Worm (Caenorhabditis elegans) whole organism, young adult: Measurements from ENCODE around the gene F01E11.18.

Experiments used
- B0261.1 ChIP-seq: sonication (generic microtip); optimal IDR thresholded peaks from 2 replicates; lab custom pipeline; 2016; ENCODE audit warnings: mild to moderate bottlenecking, missing genetic modification characterization, moderate library complexity, missing compliant biosample characterization
- B0336.3 ChIP-seq: fragments of 200-800 bp; sonication (Bioruptor generic); IDR thresholded peaks from 2 replicates; pipeline ENCODE4 v1.3.6; 2022; ENCODE audit warnings: missing genetic modification characterization, missing compliant biosample characterization
- F37B4.10 ChIP-seq: fragments of 200-800 bp; sonication (Bioruptor generic); IDR thresholded peaks from 2 replicates; pipeline ENCODE4 v1.3.6; 2022; ENCODE audit warnings: missing genetic modification characterization, missing compliant biosample characterization
- F52B5.7 ChIP-seq: sonication (generic microtip); optimal IDR thresholded peaks from 2 replicates; lab custom pipeline; 2016; ENCODE audit warnings: mild to moderate bottlenecking, missing genetic modification characterization, missing compliant biosample characterization
- Y56A3A.18 ChIP-seq: fragments of 200-800 bp; sonication (Bioruptor generic); IDR thresholded peaks from 2 replicates; pipeline ENCODE4 v1.3.6; 2022; ENCODE audit warnings: missing genetic modification reagents, missing genetic modification characterization, missing compliant biosample characterization
- aptf-3 ChIP-seq: fragments of 200-800 bp; sonication (Bioruptor generic); IDR thresholded peaks from 2 replicates; pipeline ENCODE4 v1.3.6; 2022; ENCODE audit warnings: missing genetic modification characterization, missing compliant biosample characterization
- attf-3 ChIP-seq: fragments of 200-800 bp; sonication (Bioruptor generic); conservative IDR thresholded peaks from 2 replicates; pipeline ENCODE4 v1.3.6; 2022; ENCODE audit warnings: missing genetic modification reagents, missing genetic modification characterization, missing compliant biosample characterization
- bed-1 ChIP-seq: fragments of 200-800 bp; sonication (Bioruptor generic); IDR thresholded peaks from 2 replicates; pipeline ENCODE4 v1.3.6; 2022; ENCODE audit warnings: missing genetic modification reagents, missing genetic modification characterization, missing compliant biosample characterization
- cebp-2 ChIP-seq: fragments of 200-800 bp; sonication (Bioruptor generic); IDR thresholded peaks from 2 replicates; pipeline ENCODE4 v1.3.6; 2022; ENCODE audit warnings: missing genetic modification characterization, missing compliant biosample characterization
- ceh-40 ChIP-seq: fragments of 200-800 bp; sonication (Bioruptor generic); IDR thresholded peaks from 2 replicates; pipeline ENCODE4 v1.3.6; 2022; ENCODE audit warnings: missing genetic modification characterization, missing compliant biosample characterization
- die-1 ChIP-seq: sonication (generic microtip); optimal IDR thresholded peaks from 2 replicates; lab custom pipeline; 2016; ENCODE audit warnings: missing genotype, mild to moderate bottlenecking, missing genetic modification characterization, missing compliant biosample characterization
- dox-1 ChIP-seq: fragments of 200-800 bp; sonication (Bioruptor generic); IDR thresholded peaks from 2 replicates; pipeline ENCODE4 v1.3.6; 2022; ENCODE audit warnings: missing genetic modification reagents, missing genetic modification characterization, missing compliant biosample characterization
- egl-44 ChIP-seq: fragments of 200-800 bp; sonication (Bioruptor generic); IDR thresholded peaks from 2 replicates; pipeline ENCODE4 v1.3.6; 2022; ENCODE audit warnings: missing genetic modification reagents, missing genetic modification characterization, missing compliant biosample characterization
- ets-4 ChIP-seq: fragments of 200-800 bp; sonication (Bioruptor generic); optimal IDR thresholded peaks from 2 replicates; lab custom pipeline; 2018; ENCODE audit warnings: mild to moderate bottlenecking, missing genetic modification characterization, missing compliant biosample characterization
- fkh-3 ChIP-seq: sonication (generic microtip); optimal IDR thresholded peaks from 2 replicates; lab custom pipeline; 2016; ENCODE audit warnings: mild to moderate bottlenecking, missing genetic modification characterization, missing compliant biosample characterization
- hmg-1.2 ChIP-seq: fragments of 200-800 bp; sonication (Bioruptor generic); IDR thresholded peaks from 2 replicates; pipeline ENCODE4 v1.3.6; 2022; ENCODE audit warnings: missing genetic modification reagents, missing genetic modification characterization, missing compliant biosample characterization
- hrde-1 ChIP-seq: sonication (generic microtip); optimal IDR thresholded peaks from 2 replicates; lab custom pipeline; 2016; ENCODE audit warnings: missing genetic modification characterization, mild to moderate bottlenecking, missing compliant biosample characterization, moderate library complexity, missing genotype, missing genetic modification reagents, borderline replicate concordance
- hsf-1 ChIP-seq: fragments of 200-800 bp; sonication (Bioruptor generic); IDR thresholded peaks from 2 replicates; pipeline ENCODE4 v1.3.6; 2022; ENCODE audit warnings: missing genetic modification reagents, missing genetic modification characterization, missing compliant biosample characterization
- let-526 ChIP-seq: fragments of 200-800 bp; sonication (Bioruptor generic); IDR thresholded peaks from 2 replicates; pipeline ENCODE4 v1.3.6; 2022; ENCODE audit warnings: missing genetic modification reagents, missing genetic modification characterization, missing compliant biosample characterization
- lin-26 ChIP-seq: fragments of 200-800 bp; sonication (Bioruptor generic); IDR thresholded peaks from 2 replicates; pipeline ENCODE4 v1.3.6; 2022; ENCODE audit warnings: missing genetic modification reagents, missing genetic modification characterization, missing compliant biosample characterization
- lin-40 ChIP-seq: sonication (generic microtip); optimal IDR thresholded peaks from 2 replicates; lab custom pipeline; 2016; ENCODE audit warnings: missing genetic modification characterization, mild to moderate bottlenecking, missing compliant biosample characterization, missing genotype, missing genetic modification reagents
- lir-1 ChIP-seq: fragments of 200-800 bp; sonication (Bioruptor generic); conservative IDR thresholded peaks from 2 replicates; pipeline ENCODE4 v1.3.6; 2022; ENCODE audit warnings: missing genetic modification reagents, missing genetic modification characterization, missing compliant biosample characterization
- madf-3 ChIP-seq: fragments of 200-800 bp; sonication (Bioruptor generic); IDR thresholded peaks from 2 replicates; pipeline ENCODE4 v1.3.6; 2022; ENCODE audit warnings: missing genetic modification reagents, missing genetic modification characterization, missing compliant biosample characterization
- mcd-1 ChIP-seq: fragments of 200-800 bp; sonication (Bioruptor generic); IDR thresholded peaks from 2 replicates; pipeline ENCODE4 v1.3.6; 2022; ENCODE audit warnings: missing genetic modification reagents, missing genetic modification characterization, missing compliant biosample characterization
- mxl-1 ChIP-seq: sonication (generic microtip); optimal IDR thresholded peaks from 2 replicates; lab custom pipeline; 2016; ENCODE audit warnings: missing genetic modification characterization, missing compliant biosample characterization
- pbrm-1 ChIP-seq: fragments of 200-800 bp; sonication (Bioruptor generic); IDR thresholded peaks from 2 replicates; pipeline ENCODE4 v1.3.6; 2022; ENCODE audit warnings: missing genetic modification reagents, missing genetic modification characterization, missing compliant biosample characterization
- repo-1 ChIP-seq: sonication (generic microtip); optimal IDR thresholded peaks from 2 replicates; lab custom pipeline; 2017; ENCODE audit warnings: mild to moderate bottlenecking, missing genetic modification characterization, missing compliant biosample characterization
- snpc-1.1 ChIP-seq: sonication (generic microtip); optimal IDR thresholded peaks from 2 replicates; lab custom pipeline; 2017; ENCODE audit warnings: missing genetic modification characterization, mild to moderate bottlenecking, missing compliant biosample characterization, antibody characterized with exemption, moderate library complexity, missing genotype, missing genetic modification reagents; ENCODE audit not compliant: insufficient read depth
- snpc-4 ChIP-seq, 5 experiments: fragments of 150-350 bp in 1 of 5; sonication (generic microtip) in 4 of 5; optimal IDR thresholded peaks; 2 replicates each; lab custom pipeline; 2014 to 2018; ENCODE audit warnings: missing genetic modification characterization in 5 of 5, missing biosample characterization in 3 of 5, antibody characterized with exemption in 2 of 5, mild to moderate bottlenecking in 2 of 5, missing compliant biosample characterization in 2 of 5, missing genotype in 2 of 5, moderate library complexity in 2 of 5, missing genetic modification reagents in 1 of 5
- tbp1 ChIP-seq: fragments of 200-800 bp; sonication (Bioruptor generic); optimal IDR thresholded peaks from 2 replicates; lab custom pipeline; 2018; ENCODE audit warnings: mild to moderate bottlenecking, missing genetic modification characterization, missing compliant biosample characterization
- tbx-9 ChIP-seq: sonication (generic microtip); optimal IDR thresholded peaks from 2 replicates; lab custom pipeline; 2016; ENCODE audit warnings: borderline replicate concordance, missing genetic modification characterization, inconsistent platforms, missing compliant biosample characterization
- xnd-1 ChIP-seq: sonication (generic microtip); optimal IDR thresholded peaks from 2 replicates; lab custom pipeline; 2016; ENCODE audit warnings: missing genotype, missing genetic modification reagents, missing genetic modification characterization, missing compliant biosample characterization
- zfh-2 ChIP-seq: fragments of 200-800 bp; sonication (Bioruptor generic); conservative IDR thresholded peaks from 2 replicates; pipeline ENCODE4 v1.3.6; 2022; ENCODE audit warnings: missing genetic modification reagents, missing genetic modification characterization, missing compliant biosample characterization
- zim-3 ChIP-seq: sonication (generic microtip); optimal IDR thresholded peaks from 2 replicates; lab custom pipeline; 2017; ENCODE audit warnings: mild to moderate bottlenecking, missing genetic modification characterization, moderate library complexity, missing compliant biosample characterization
- ztf-18 ChIP-seq: sonication (generic microtip); optimal IDR thresholded peaks from 2 replicates; lab custom pipeline; 2016; ENCODE audit warnings: missing genotype, mild to moderate bottlenecking, missing genetic modification characterization, missing compliant biosample characterization
- ztf-22 ChIP-seq: fragments of 200-800 bp; sonication (Bioruptor generic); optimal IDR thresholded peaks from 2 replicates; lab custom pipeline; 2018; ENCODE audit warnings: mild to moderate bottlenecking, missing genetic modification characterization, moderate library complexity, missing compliant biosample characterization
- ztf-3 ChIP-seq: fragments of 200-800 bp; sonication (Bioruptor generic); optimal IDR thresholded peaks from 2 replicates; lab custom pipeline; 2018; ENCODE audit warnings: mild to moderate bottlenecking, missing genetic modification characterization, missing compliant biosample characterization

F01E11.18 gene

ce11 chrX:6989342-6989741, at the start of gene F01E11.18:
Gene F01E11.18, plus strand, starts transcription at chrX:6989642.
- no peak for TF ChIP-seq die-1 (tag; lab: Kevin White, UChicago)
- TF ChIP-seq, all 124 proteins: peak for 0

- TF ChIP-seq pbrm-1 (GFP tag; lab: Robert Waterston, UW) (no peak), tbp1 (GFP tag; lab: Kevin White, UChicago) (no peak), hrde-1 (tag; lab: Kevin White, UChicago) (no peak), repo-1 (tag; lab: Kevin White, UChicago) (no peak), dox-1 (no peak), Y56A3A.18 (GFP tag; lab: Robert Waterston, UW) (no peak), lin-26 (GFP tag; lab: Robert Waterston, UW) (no peak), cebp-2 (GFP tag; lab: Robert Waterston, UW) (no peak), tbx-9 (tag; lab: Kevin White, UChicago) (no peak)
These were observed 49.5 kb upstream of the F01E11.18 start, which contains the start of gene C16E9.1 for ce11 chrX:6939917-6940316. Gene C16E9.1, plus strand, starts transcription at chrX:6940217.

- TF ChIP-seq B0261.1 (tag; lab: Kevin White, UChicago) = no peak
- TF ChIP-seq, all 124 proteins: peak for 0
These were observed 48.7 kb upstream of the F01E11.18 start for ce11 chrX:6940775-6941174.

ce11 chrX:6941711-6942110, 47.7 kb upstream of the F01E11.18 start:
- no peak for TF ChIP-seq hmg-1.2 (GFP tag; lab: Robert Waterston, UW)
- TF ChIP-seq B0336.3 = no peak
- TF ChIP-seq let-526 (GFP tag; lab: Robert Waterston, UW) = no peak
- no peak for TF ChIP-seq xnd-1 (tag; lab: Kevin White, UChicago)
- no peak for TF ChIP-seq ceh-40 (GFP tag; lab: Robert Waterston, UW)
- TF ChIP-seq ets-4 = no peak
- TF ChIP-seq egl-44 = no peak
- no peak for TF ChIP-seq snpc-1.1
- TF ChIP-seq zfh-2 (GFP tag; lab: Robert Waterston, UW) = no peak
- no peak for TF ChIP-seq fkh-3
- no peak for TF ChIP-seq mcd-1
- TF ChIP-seq mxl-1 (tag; lab: Kevin White, UChicago) = no peak
- TF ChIP-seq ztf-22 (GFP tag; lab: Kevin White, UChicago) = no peak
- no peak for TF ChIP-seq F52B5.7 (tag; lab: Kevin White, UChicago)
- no peak for TF ChIP-seq ztf-3 (GFP tag; lab: Kevin White, UChicago)
- TF ChIP-seq bed-1 (GFP tag; lab: Robert Waterston, UW) = no peak
- TF ChIP-seq zim-3 = no peak
- TF ChIP-seq hsf-1 (GFP tag; lab: Robert Waterston, UW) = no peak

ce11 chrX:6946789-6947188, 42.7 kb upstream of the F01E11.18 start:
- TF ChIP-seq F37B4.10 (GFP tag; lab: Robert Waterston, UW) = no peak
- TF ChIP-seq B0336.3 = no peak
- TF ChIP-seq die-1 (tag; lab: Kevin White, UChicago) = no peak
- TF ChIP-seq snpc-4 (GFP tag; optimal IDR thresholded peaks at IDR 0.05; lab: Kevin White, UChicago) = no peak
- no peak for TF ChIP-seq snpc-4 (tag; optimal IDR thresholded peaks at IDR 0.05; lab: Kevin White, UChicago)
- TF ChIP-seq aptf-3 (GFP tag; lab: Robert Waterston, UW) = no peak
- no peak for TF ChIP-seq lir-1
- TF ChIP-seq attf-3 = no peak
- no peak for TF ChIP-seq ztf-18
- TF ChIP-seq lin-40 (tag; lab: Kevin White, UChicago) = no peak
- TF ChIP-seq madf-3 (GFP tag; lab: Robert Waterston, UW) = no peak
